Fruit fly (Drosophila melanogaster) whole organism, embryonic: Measurements from ENCODE around the gene CG34348.

ENCODE experiments used
- Aef1 ChIP-seq: fragments of 200-800 bp; sonication (Bioruptor generic); IDR thresholded peaks from 3 replicates; pipeline ENCODE4 v1.3.6; 2022; ENCODE audit warnings: missing biosample characterization, missing genetic modification characterization
- CG11696 ChIP-seq: fragments of 200-800 bp; sonication (Bioruptor generic); IDR thresholded peaks from 2 replicates; pipeline ENCODE4 v1.3.6; 2022; ENCODE audit warnings: missing biosample characterization, missing genetic modification characterization
- CG12219 ChIP-seq: fragments of 200-800 bp; sonication (Bioruptor generic); optimal IDR thresholded peaks from 3 replicates; lab custom pipeline; 2018; ENCODE audit warnings: missing biosample characterization, mild to moderate bottlenecking, missing genetic modification characterization
- CG12659 ChIP-seq: fragments of 200-800 bp; sonication (Bioruptor generic); optimal IDR thresholded peaks from 3 replicates; lab custom pipeline; 2017; ENCODE audit warnings: mild to moderate bottlenecking, missing biosample characterization, missing genetic modification reagents, missing genetic modification characterization
- CG12769 ChIP-seq: fragments of 200-800 bp; sonication (Bioruptor generic); optimal IDR thresholded peaks from 2 replicates; lab custom pipeline; 2019; ENCODE audit warnings: missing biosample characterization, mild to moderate bottlenecking, missing genetic modification characterization, moderate library complexity
- CG13424 ChIP-seq: fragments of 200-800 bp; sonication (Bioruptor generic); optimal IDR thresholded peaks from 2 replicates; lab custom pipeline; 2019; ENCODE audit warnings: missing biosample characterization, mild to moderate bottlenecking, missing genetic modification characterization, moderate library complexity
- CG14014 ChIP-seq: fragments of 200-800 bp; sonication (Bioruptor generic); IDR thresholded peaks from 2 replicates; pipeline ENCODE4 v1.3.6; 2022; ENCODE audit warnings: missing biosample characterization, missing genetic modification characterization
- CG14441 ChIP-seq: fragments of 200-800 bp; sonication (Bioruptor generic); IDR thresholded peaks from 2 replicates; pipeline ENCODE4 v1.3.6; 2022; ENCODE audit warnings: missing biosample characterization, missing genetic modification characterization
- CG1603 ChIP-seq: fragments of 200-800 bp; sonication (Bioruptor generic); optimal IDR thresholded peaks from 2 replicates; lab custom pipeline; 2019; ENCODE audit warnings: missing biosample characterization, mild to moderate bottlenecking, missing genetic modification characterization, moderate library complexity
- CG17802 ChIP-seq: fragments of 200-800 bp; sonication (Bioruptor generic); optimal IDR thresholded peaks from 2 replicates; lab custom pipeline; 2018; ENCODE audit warnings: missing biosample characterization, mild to moderate bottlenecking, missing genetic modification characterization, moderate library complexity
- CG2116 ChIP-seq: fragments of 200-800 bp; sonication (Bioruptor generic); optimal IDR thresholded peaks from 3 replicates; lab custom pipeline; 2018; ENCODE audit warnings: missing biosample characterization, mild to moderate bottlenecking, missing genetic modification characterization
- CG30020 ChIP-seq: fragments of 200-800 bp; optimal IDR thresholded peaks from 2 replicates; lab custom pipeline; 2019; ENCODE audit warnings: missing biosample characterization, mild to moderate bottlenecking, missing genetic modification characterization, moderate library complexity
- CG30431 ChIP-seq: fragments of 200-800 bp; sonication (Bioruptor generic); optimal IDR thresholded peaks from 2 replicates; lab custom pipeline; 2017; ENCODE audit warnings: missing biosample characterization, missing genetic modification characterization
- CG3065 ChIP-seq: fragments of 200-800 bp; sonication (Bioruptor generic); optimal IDR thresholded peaks from 2 replicates; lab custom pipeline; 2016; ENCODE audit warnings: missing biosample characterization, missing genetic modification characterization
- CG34376 ChIP-seq: fragments of 200-800 bp; sonication (Bioruptor generic); optimal IDR thresholded peaks from 2 replicates; lab custom pipeline; 2018; ENCODE audit warnings: missing biosample characterization, mild to moderate bottlenecking, missing genetic modification characterization
- CG6272 ChIP-seq: fragments of 200-800 bp; sonication (Bioruptor generic); IDR thresholded peaks from 2 replicates; pipeline ENCODE4 v1.3.6; 2022; ENCODE audit warnings: missing biosample characterization, missing genetic modification characterization
- CG6854 ChIP-seq: fragments of 200-800 bp; sonication (Bioruptor generic); optimal IDR thresholded peaks from 3 replicates; lab custom pipeline; 2017; ENCODE audit warnings: missing biosample characterization, mild to moderate bottlenecking, missing genetic modification characterization
- CG7987 ChIP-seq: fragments of 200-800 bp; sonication (Bioruptor generic); optimal IDR thresholded peaks from 2 replicates; lab custom pipeline; 2018; ENCODE audit warnings: missing biosample characterization, mild to moderate bottlenecking, missing genetic modification characterization, moderate library complexity
- CG8924 ChIP-seq: fragments of 200-800 bp; optimal IDR thresholded peaks from 3 replicates; lab custom pipeline; 2019; ENCODE audit warnings: missing biosample characterization, mild to moderate bottlenecking, missing genetic modification characterization, moderate library complexity
- CG9727 ChIP-seq: fragments of 200-800 bp; sonication (Bioruptor generic); optimal IDR thresholded peaks from 3 replicates; lab custom pipeline; 2017; ENCODE audit warnings: missing biosample characterization, mild to moderate bottlenecking, missing genetic modification characterization
- CkIIα-i1 ChIP-seq: fragments of 200-800 bp; sonication (Bioruptor generic); IDR thresholded peaks from 2 replicates; pipeline ENCODE4 v1.3.6; 2022; ENCODE audit warnings: missing biosample characterization, missing genetic modification characterization
- Dbx ChIP-seq: fragments of 200-800 bp; sonication (Bioruptor generic); IDR thresholded peaks from 3 replicates; pipeline ENCODE4 v1.3.6; 2022; ENCODE audit warnings: missing biosample characterization, missing genetic modification characterization
- H15 ChIP-seq: fragments of 200-800 bp; sonication (Bioruptor generic); IDR thresholded peaks from 3 replicates; pipeline ENCODE4 v1.3.6; 2022; ENCODE audit warnings: missing biosample characterization, missing genetic modification characterization
- Jarid2 ChIP-seq: fragments of 200-800 bp; sonication (Bioruptor generic); optimal IDR thresholded peaks from 3 replicates; lab custom pipeline; 2017; ENCODE audit warnings: mild to moderate bottlenecking, missing biosample characterization, missing genetic modification reagents, missing genetic modification characterization
- Med ChIP-seq: fragments of 200-800 bp; sonication (Bioruptor generic); peaks from one replicate; lab custom pipeline; 2016; ENCODE audit warnings: missing biosample characterization, missing genetic modification characterization, mild to moderate bottlenecking, inconsistent platforms, moderate library complexity
- Ravus ChIP-seq: fragments of 200-800 bp; sonication (Bioruptor generic); IDR thresholded peaks from 2 replicates; pipeline ENCODE4 v1.3.6; 2022; ENCODE audit warnings: missing biosample characterization, missing genetic modification characterization
- Scr ChIP-seq: fragments of 200-800 bp; sonication (Bioruptor generic); IDR thresholded peaks from 2 replicates; pipeline ENCODE4 v1.3.6; 2022; ENCODE audit warnings: missing biosample characterization, missing genetic modification characterization; ENCODE audit not compliant: partially characterized antibody
- Side ChIP-seq: fragments of 200-800 bp; sonication (Bioruptor generic); optimal IDR thresholded peaks from 2 replicates; lab custom pipeline; 2016; ENCODE audit warnings: missing biosample characterization, missing genetic modification characterization
- Spps ChIP-seq: fragments of 200-800 bp; sonication (Bioruptor generic); optimal IDR thresholded peaks from 2 replicates; lab custom pipeline; 2018; ENCODE audit warnings: missing biosample characterization, mild to moderate bottlenecking, missing genetic modification characterization
- abd-A ChIP-seq: fragments of 200-800 bp; sonication (Bioruptor generic); optimal IDR thresholded peaks from 3 replicates; lab custom pipeline; 2019; ENCODE audit warnings: missing biosample characterization, mild to moderate bottlenecking, missing genetic modification characterization, moderate library complexity
- ap ChIP-seq: fragments of 200-800 bp; sonication (Bioruptor generic); IDR thresholded peaks from 2 replicates; pipeline ENCODE4 v1.3.6; 2022; ENCODE audit warnings: missing biosample characterization, missing genetic modification characterization
- br ChIP-seq: fragments of >200 bp; optimal IDR thresholded peaks from 2 replicates; lab custom pipeline; 2017
- dan ChIP-seq: fragments of 200-800 bp; sonication (Bioruptor generic); IDR thresholded peaks from 2 replicates; pipeline ENCODE4 v1.3.6; 2022; ENCODE audit warnings: missing biosample characterization, missing genetic modification characterization
- danr ChIP-seq: fragments of 200-800 bp; sonication (Bioruptor generic); IDR thresholded peaks from 2 replicates; pipeline ENCODE4 v1.3.6; 2022; ENCODE audit warnings: missing biosample characterization, missing genetic modification characterization
- dmrt11E ChIP-seq: fragments of 200-800 bp; sonication (Bioruptor generic); optimal IDR thresholded peaks from 3 replicates; lab custom pipeline; 2018; ENCODE audit warnings: missing biosample characterization, mild to moderate bottlenecking, missing genetic modification characterization, moderate library complexity
- dpn ChIP-seq, 2 experiments: fragments of 200-800 bp; sonication (Bioruptor generic); optimal IDR thresholded peaks; 3 replicates each; lab custom pipeline; 2016; ENCODE audit warnings: missing biosample characterization in 2 of 2, missing genetic modification characterization in 2 of 2
- eyg ChIP-seq: fragments of 200-800 bp; sonication (Bioruptor generic); optimal IDR thresholded peaks from 3 replicates; lab custom pipeline; 2016; ENCODE audit warnings: missing biosample characterization, missing genetic modification characterization
- gro ChIP-seq: fragments of 200-800 bp; sonication (Bioruptor generic); optimal IDR thresholded peaks from 2 replicates; lab custom pipeline; 2016; ENCODE audit warnings: missing biosample characterization, missing genetic modification characterization
- gsb-n ChIP-seq: fragments of 200-800 bp; sonication (Bioruptor generic); optimal IDR thresholded peaks from 3 replicates; lab custom pipeline; 2018; ENCODE audit warnings: missing biosample characterization, mild to moderate bottlenecking, missing genetic modification characterization
- inv ChIP-seq: fragments of 200-800 bp; sonication (Bioruptor generic); IDR thresholded peaks from 2 replicates; pipeline ENCODE4 v1.3.6; 2022; ENCODE audit warnings: missing biosample characterization, missing genetic modification characterization; ENCODE audit not compliant: partially characterized antibody
- luna ChIP-seq: fragments of 200-800 bp; sonication (Bioruptor generic); optimal IDR thresholded peaks from 2 replicates; lab custom pipeline; 2016; ENCODE audit warnings: missing biosample characterization, missing genetic modification characterization
- oc ChIP-seq: fragments of 200-800 bp; sonication (Bioruptor generic); optimal IDR thresholded peaks from 2 replicates; lab custom pipeline; 2018; ENCODE audit warnings: missing biosample characterization, mild to moderate bottlenecking, missing genetic modification characterization, moderate library complexity
- org-1 ChIP-seq: fragments of 200-800 bp; sonication (Bioruptor generic); optimal IDR thresholded peaks from 2 replicates; lab custom pipeline; 2017; ENCODE audit warnings: missing biosample characterization, missing genetic modification characterization
- prd ChIP-seq, 3 experiments: fragments of >200 bp in 2 of 3; fragments of 200-800 bp in 1 of 3; sonication (Bioruptor generic) in 1 of 3; optimal IDR thresholded peaks in 2 of 3; IDR thresholded peaks in 1 of 3; 2 replicates in 2 of 3; 3 replicates in 1 of 3; pipeline versions ENCODE4 v1.3.6 to Lab custom; 2017 to 2022; ENCODE audit warnings: missing biosample characterization in 1 of 3, missing genetic modification characterization in 1 of 3
- pros ChIP-seq: fragments of 200-800 bp; sonication (Bioruptor generic); optimal IDR thresholded peaks from 3 replicates; lab custom pipeline; 2019; ENCODE audit warnings: missing biosample characterization, mild to moderate bottlenecking, missing genetic modification characterization, moderate library complexity
- rib ChIP-seq: fragments of 200-800 bp; sonication (Bioruptor generic); IDR thresholded peaks from 2 replicates; pipeline ENCODE4 v1.3.6; 2022; ENCODE audit warnings: missing biosample characterization, missing genetic modification characterization
- tin ChIP-seq: fragments of 200-800 bp; sonication (Bioruptor generic); optimal IDR thresholded peaks from 3 replicates; lab custom pipeline; 2016; ENCODE audit warnings: missing biosample characterization, missing genetic modification characterization
- vnd ChIP-seq: fragments of 200-800 bp; sonication (Bioruptor generic); IDR thresholded peaks from 3 replicates; pipeline ENCODE4 v1.3.6; 2022; ENCODE audit warnings: missing biosample characterization, missing genetic modification characterization; ENCODE audit not compliant: partially characterized antibody
- wek ChIP-seq: fragments of 200-800 bp; sonication (Bioruptor generic); optimal IDR thresholded peaks from 3 replicates; lab custom pipeline; 2018; ENCODE audit warnings: missing biosample characterization, mild to moderate bottlenecking, missing genetic modification characterization, moderate library complexity
- zfh2 ChIP-seq: fragments of 200-800 bp; sonication (Bioruptor generic); optimal IDR thresholded peaks from 2 replicates; lab custom pipeline; 2016; ENCODE audit warnings: missing biosample characterization, missing genetic modification characterization

CG34348 gene

DNA sequence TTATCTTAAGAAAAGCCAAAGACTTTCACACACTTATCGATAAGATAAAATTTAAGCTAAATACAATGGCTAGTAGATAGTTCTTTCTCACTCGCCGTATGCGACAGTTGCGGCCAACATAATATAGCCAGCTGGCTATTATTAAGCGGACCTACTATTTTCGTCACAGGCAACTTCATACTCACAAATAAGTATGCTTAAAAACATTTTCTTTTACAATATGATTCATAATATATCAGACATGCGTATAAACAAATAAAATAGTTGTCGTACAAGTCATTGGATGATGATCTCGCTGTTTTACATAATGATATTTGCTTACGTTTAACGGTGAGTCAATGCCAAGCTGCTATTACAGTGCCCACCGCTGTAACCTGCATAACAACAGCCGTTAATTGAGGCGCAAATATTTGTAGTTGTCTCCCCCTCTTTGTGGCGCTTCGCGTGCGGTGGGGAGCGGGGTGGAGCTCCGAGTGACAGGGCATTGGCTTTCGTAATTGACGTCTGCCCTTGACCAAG lies 13.4 kb upstream of the CG34348 start (continued):
- TF ChIP-seq tin (GFP tag; lab: Kevin White, UChicago) (peak; percentile 21), gro (peak; percentile 63), CG6854 (GFP tag; lab: Kevin White, UChicago) (peak; percentile 69), dan (no peak), pros (GFP tag; lab: Kevin White, UChicago) (peak; percentile 14), CkIIα-i1 (GFP tag; lab: Robert Waterston, UW) (no peak), Med (GFP tag; lab: Kevin White, UChicago) (peak; percentile 94), danr (0 out of 2 replicates have a peak, but pooled peaks have one; percentile 37), br (no peak), CG30020 (tag; lab: Kevin White, UChicago) (no peak), abd-A (tag; lab: Kevin White, UChicago) (no peak), CG34376 (GFP tag; lab: Kevin White, UChicago) (peak; percentile 54), CG14014 (GFP tag; lab: Robert Waterston, UW) (peak; percentile 72), CG2116 (GFP tag; lab: Kevin White, UChicago) (peak; percentile 36), gsb-n (tag; lab: Kevin White, UChicago) (no peak), CG17802 (tag; lab: Kevin White, UChicago) (peak; percentile 3), CG1603 (no peak), wek (GFP tag; lab: Kevin White, UChicago) (peak; percentile 53), CG12769 (tag; lab: Kevin White, UChicago) (no peak), zfh2 (GFP tag; lab: Kevin White, UChicago) (peak; percentile 42), CG3065 (GFP tag; lab: Kevin White, UChicago) (no peak), CG13424 (peak; percentile 70), CG7987 (GFP tag; lab: Kevin White, UChicago) (no peak), Aef1 (GFP tag; lab: Robert Waterston, UW) (peak; percentile 50), oc (tag; lab: Kevin White, UChicago) (peak; percentile 68), Jarid2 (GFP tag; lab: Kevin White, UChicago) (no peak), CG12219 (GFP tag; lab: Kevin White, UChicago) (peak; percentile 76), rib (peak; percentile 33; the same call in 1 of the 2 replicates), Dbx (GFP tag; lab: Robert Waterston, UW) (peak; percentile 56; the same call in 1 of the 3 replicates), Scr (GFP tag; lab: Robert Waterston, UW) (no peak), prd (optimal IDR thresholded peaks at IDR 0.05; lab: Kevin White, UChicago) (no peak), prd (GFP tag; IDR thresholded peaks at IDR 0.05; lab: Robert Waterston, UW) (peak; percentile 52), CG9727 (GFP tag; lab: Kevin White, UChicago) (peak; percentile 74), CG30431 (GFP tag; lab: Kevin White, UChicago) (peak; percentile 27), H15 (GFP tag; lab: Robert Waterston, UW) (no peak), inv (no peak), CG14441 (GFP tag; lab: Robert Waterston, UW) (peak; percentile 65), ap (GFP tag; lab: Robert Waterston, UW) (peak; percentile 40; the same call in 1 of the 2 replicates), dmrt11E (tag; lab: Kevin White, UChicago) (peak; percentile 32), Ravus (GFP tag; lab: Robert Waterston, UW) (no peak), org-1 (GFP tag; lab: Kevin White, UChicago) (peak; percentile 67), CG8924 (tag; lab: Kevin White, UChicago) (peak; percentile 56), CG6272 (no peak), dpn (GFP tag; optimal IDR thresholded peaks at IDR 0.05; lab: Kevin White, UChicago) (peak; percentile 63 to 66), Spps (peak; percentile 19), CG11696 (GFP tag; lab: Robert Waterston, UW) (peak; percentile 89), vnd (GFP tag; lab: Robert Waterston, UW) (no peak), eyg (peak; percentile 62), Side (GFP tag; lab: Kevin White, UChicago) (peak; percentile 33), luna (no peak), CG12659 (GFP tag; lab: Kevin White, UChicago) (peak; percentile 78)
